Worm (Caenorhabditis elegans): ENCODE results near the gene F56A11.6.

The F56A11.6 gene

DNA sequence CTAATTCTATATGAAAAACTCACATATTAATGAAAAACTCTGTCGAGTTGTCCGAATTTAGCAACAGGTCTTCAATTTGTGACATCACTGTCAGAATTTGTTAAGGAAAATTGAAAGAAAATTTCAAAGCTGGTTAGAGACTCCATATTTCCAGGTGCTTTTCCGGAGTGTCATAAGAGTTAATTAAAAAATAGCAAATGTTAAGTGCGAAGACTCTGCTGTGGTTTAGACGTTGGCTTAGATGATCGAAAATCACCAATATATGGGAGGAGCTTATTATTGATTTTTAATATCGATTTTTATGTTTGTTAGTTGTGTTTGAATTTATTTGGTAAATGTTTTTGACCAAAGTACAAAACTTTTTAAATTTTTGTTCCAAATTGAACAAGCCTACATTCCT is 5.7 kb upstream of the F56A11.6 start, which contains the start of gene C18H7.12:
Gene C18H7.12, minus strand, starts transcription at position 101 of the 400 bp plus-strand sequence.
- TF ChIP-seq cog-1 (tag; optimal IDR thresholded peaks at IDR 0.05): no peak
- TF ChIP-seq ztf-23 (GFP tag; IDR thresholded peaks at IDR 0.05): no peak
- no peak for TF ChIP-seq T22C8.4 (GFP tag; IDR thresholded peaks at IDR 0.05)
- TF ChIP-seq klf-2 (GFP tag; conservative IDR thresholded peaks at IDR 0.05): no peak
- no peak for TF ChIP-seq tab-1 (GFP tag; IDR thresholded peaks at IDR 0.05)
- TF ChIP-seq ztf-29 (GFP tag; IDR thresholded peaks at IDR 0.05): no peak
- no peak for TF ChIP-seq flt-1 (GFP tag; IDR thresholded peaks at IDR 0.05)
- no peak for TF ChIP-seq med-1 (GFP tag; optimal IDR thresholded peaks at IDR 0.05; ENCODE audit: insufficient read depth)
- no peak for TF ChIP-seq ref-1 (GFP tag; conservative IDR thresholded peaks at IDR 0.05)

DNA sequence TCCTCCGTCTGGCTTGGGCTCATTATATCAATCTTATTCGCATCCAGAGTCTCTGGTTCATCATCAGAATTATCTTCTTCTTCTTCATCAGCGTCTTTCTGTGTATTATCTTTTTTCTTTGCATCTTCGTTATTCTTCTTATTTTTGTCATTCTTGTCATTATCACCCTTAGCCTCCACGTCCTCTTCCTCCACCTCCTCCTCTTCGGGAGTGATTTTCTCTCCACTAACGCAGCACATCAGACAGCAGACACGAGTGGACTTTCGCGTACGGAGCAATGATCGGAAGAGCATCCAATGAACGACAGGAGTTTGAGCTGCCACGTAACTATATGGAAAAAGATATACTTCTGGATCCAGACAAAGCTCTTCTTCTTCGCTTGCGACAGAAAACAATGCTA is 2.0 kb upstream of the F56A11.6 start:
- no peak for TF ChIP-seq med-1 (GFP tag; optimal IDR thresholded peaks at IDR 0.05; ENCODE audit: insufficient read depth)
- TF ChIP-seq ztf-23 (GFP tag; IDR thresholded peaks at IDR 0.05): no peak
- no peak for TF ChIP-seq ref-1 (GFP tag; conservative IDR thresholded peaks at IDR 0.05)
- TF ChIP-seq T22C8.4 (GFP tag; IDR thresholded peaks at IDR 0.05): no peak
- no peak for TF ChIP-seq ztf-29 (GFP tag; IDR thresholded peaks at IDR 0.05)
- no peak for TF ChIP-seq cog-1 (tag; optimal IDR thresholded peaks at IDR 0.05)
- TF ChIP-seq flt-1 (GFP tag; IDR thresholded peaks at IDR 0.05): no peak

DNA sequence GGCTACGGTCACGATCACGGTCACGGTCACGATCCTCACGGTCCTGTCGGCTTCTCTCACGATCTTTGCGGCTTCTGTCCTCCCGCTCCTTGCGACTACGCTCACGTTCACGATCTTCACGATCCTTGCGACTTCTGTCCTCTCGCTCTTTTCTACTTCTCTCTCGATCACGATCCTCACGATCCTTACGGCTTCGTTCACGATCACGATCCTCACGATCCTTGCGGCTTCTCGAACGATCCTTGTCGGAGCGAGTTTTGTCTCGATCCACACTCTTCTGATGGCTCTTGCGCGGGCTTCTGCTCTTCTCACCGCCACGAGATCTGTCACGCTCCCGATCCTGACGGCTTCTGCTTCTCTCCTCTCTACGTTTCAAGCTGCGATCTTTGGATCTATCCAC is 1.5 kb downstream of the F56A11.6 start:
- TF ChIP-seq cog-1 (tag; optimal IDR thresholded peaks at IDR 0.05): no peak
- TF ChIP-seq ztf-29 (GFP tag; IDR thresholded peaks at IDR 0.05): no peak
- TF ChIP-seq ztf-23 (GFP tag; IDR thresholded peaks at IDR 0.05): no peak
- TF ChIP-seq ref-1 (GFP tag; conservative IDR thresholded peaks at IDR 0.05): no peak
- TF ChIP-seq med-1 (GFP tag; optimal IDR thresholded peaks at IDR 0.05; ENCODE audit: insufficient read depth): no peak
- TF ChIP-seq T22C8.4 (GFP tag; IDR thresholded peaks at IDR 0.05): no peak
- TF ChIP-seq flt-1 (GFP tag; IDR thresholded peaks at IDR 0.05): no peak
- no peak for TF ChIP-seq klf-2 (GFP tag; conservative IDR thresholded peaks at IDR 0.05)
- TF ChIP-seq tab-1 (GFP tag; IDR thresholded peaks at IDR 0.05): no peak

DNA sequence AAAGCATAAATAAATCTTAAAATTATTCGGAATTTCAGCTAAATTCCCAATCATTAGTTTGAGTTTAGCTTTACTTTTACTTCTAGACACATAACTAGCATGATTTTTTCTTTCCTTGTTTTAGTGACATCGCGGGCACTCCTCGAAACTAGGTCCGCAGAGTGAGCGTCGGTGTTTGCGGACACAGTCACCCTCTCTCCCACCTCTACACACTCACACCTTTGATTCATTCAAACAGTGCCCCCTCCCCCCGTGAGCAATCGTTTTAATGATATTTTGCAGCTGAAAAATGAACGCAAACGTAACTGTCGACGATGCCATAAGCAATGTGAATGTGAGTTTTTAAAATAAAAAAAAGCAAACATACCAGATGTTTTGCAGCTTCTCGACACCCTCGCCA is 9.5 kb downstream of the F56A11.6 start, which contains the start of gene gex-2:
Gene gex-2, plus strand, starts transcription at position 283 of the 400 bp plus-strand sequence.
- TF ChIP-seq ztf-29 (GFP tag; IDR thresholded peaks at IDR 0.05) (no peak), ztf-23 (GFP tag; IDR thresholded peaks at IDR 0.05) (no peak), tab-1 (GFP tag; IDR thresholded peaks at IDR 0.05) (0 out of 2 replicates have a peak, but pooled peaks have one; percentile 29)

DNA sequence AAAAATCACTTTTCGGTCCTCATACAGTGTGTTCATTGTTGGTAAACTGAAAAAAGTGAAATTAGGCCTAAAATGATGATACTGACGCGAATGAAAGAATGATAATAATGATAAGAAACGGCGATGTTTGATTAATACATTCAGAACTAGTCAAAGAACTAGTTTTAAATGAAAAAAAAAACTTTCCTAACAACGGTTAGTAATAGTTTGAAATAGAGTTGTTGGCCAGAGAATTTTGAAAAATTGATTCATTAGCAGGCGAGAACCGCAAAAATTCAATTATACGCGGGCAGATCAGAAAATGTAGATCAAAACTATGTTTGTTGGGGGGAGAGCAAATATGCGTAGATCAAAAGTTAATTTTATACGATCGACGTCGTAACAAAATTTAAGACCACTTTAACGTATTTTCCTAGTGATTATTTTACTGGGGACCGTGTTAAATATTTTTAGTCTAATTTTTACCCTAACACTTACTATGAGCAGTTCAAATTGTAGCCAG is 11.2 kb downstream of the F56A11.6 start, which contains the start of gene F56A11.5:
Gene F56A11.5, minus strand, starts transcription at position 51 of the 502 bp plus-strand sequence.
- TF ChIP-seq ztf-29 (GFP tag; IDR thresholded peaks at IDR 0.05) (no peak), T22C8.4 (GFP tag; IDR thresholded peaks at IDR 0.05) (no peak)

DNA sequence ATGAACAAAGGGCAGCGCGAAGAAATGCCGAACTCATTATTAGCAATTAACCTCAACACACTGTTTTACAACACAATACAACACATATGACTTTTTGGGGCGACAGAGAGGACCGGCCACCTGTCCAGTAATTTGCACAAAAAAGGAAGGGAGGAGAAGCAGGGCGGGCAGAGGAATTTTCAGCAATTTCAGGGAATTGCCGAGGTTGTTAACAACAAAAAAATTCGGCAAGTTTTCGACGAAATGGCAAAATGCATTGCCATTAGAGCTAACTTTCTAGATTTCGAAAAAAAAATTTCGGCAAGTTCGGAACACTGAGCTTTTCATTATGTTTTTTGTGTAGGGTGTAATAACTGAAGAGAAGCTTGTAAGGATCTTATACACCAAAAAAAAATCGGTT is 18.0 kb downstream of the F56A11.6 start:
- no peak for TF ChIP-seq ztf-23 (GFP tag; IDR thresholded peaks at IDR 0.05)

DNA sequence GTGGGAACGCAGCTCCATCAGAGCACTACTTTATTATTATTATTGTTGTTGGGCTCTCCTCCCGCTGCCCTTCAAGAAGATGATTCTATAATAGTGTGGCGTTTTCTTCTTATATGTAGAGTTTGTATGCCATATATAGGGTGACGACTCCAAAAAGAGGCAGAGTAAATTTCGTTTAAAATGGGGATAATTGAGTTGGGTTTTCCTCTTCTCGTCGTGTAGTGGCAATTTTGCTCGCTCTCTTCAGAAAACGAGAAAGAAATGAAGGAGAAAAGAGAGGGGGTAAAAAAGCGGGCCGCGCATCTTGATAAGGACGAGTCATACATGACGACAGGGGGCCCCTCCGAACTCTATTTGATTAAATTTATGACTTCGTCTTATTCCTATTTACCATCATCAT is 18.6 kb downstream of the F56A11.6 start:
- TF ChIP-seq ztf-29 (GFP tag; IDR thresholded peaks at IDR 0.05) (no peak), klf-2 (GFP tag; conservative IDR thresholded peaks at IDR 0.05) (no peak), med-1 (GFP tag; optimal IDR thresholded peaks at IDR 0.05; ENCODE audit: insufficient read depth) (no peak), ref-1 (GFP tag; conservative IDR thresholded peaks at IDR 0.05) (no peak), flt-1 (GFP tag; IDR thresholded peaks at IDR 0.05) (no peak), ztf-23 (GFP tag; IDR thresholded peaks at IDR 0.05) (no peak), T22C8.4 (GFP tag; IDR thresholded peaks at IDR 0.05) (no peak)

DNA sequence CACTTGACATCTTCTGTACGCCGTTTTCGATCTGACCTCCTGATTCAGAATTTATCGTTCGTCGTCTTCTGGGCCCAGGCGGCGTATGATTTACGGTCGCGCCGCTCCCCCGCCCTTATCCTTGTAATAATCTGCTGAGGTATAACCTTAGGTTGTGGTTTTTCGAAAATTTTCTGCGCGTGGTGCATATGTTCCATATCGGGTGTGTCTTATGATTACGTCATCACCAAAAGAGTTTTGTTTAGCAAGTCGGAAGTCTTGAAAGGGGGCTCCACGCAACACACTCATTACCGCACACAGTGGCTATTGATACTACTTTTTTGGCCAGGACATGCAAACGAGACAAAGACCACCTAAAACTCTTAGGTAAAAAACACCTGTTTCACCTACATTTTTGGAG is 21.2 kb downstream of the F56A11.6 start:
- TF ChIP-seq ref-1 (GFP tag; conservative IDR thresholded peaks at IDR 0.05) (no peak), ztf-23 (GFP tag; IDR thresholded peaks at IDR 0.05) (no peak), klf-2 (GFP tag; conservative IDR thresholded peaks at IDR 0.05) (no peak), tab-1 (GFP tag; IDR thresholded peaks at IDR 0.05) (no peak), med-1 (GFP tag; optimal IDR thresholded peaks at IDR 0.05; ENCODE audit: insufficient read depth) (no peak), T22C8.4 (GFP tag; IDR thresholded peaks at IDR 0.05) (no peak), flt-1 (GFP tag; IDR thresholded peaks at IDR 0.05) (no peak), ztf-29 (GFP tag; IDR thresholded peaks at IDR 0.05) (no peak), cog-1 (tag; optimal IDR thresholded peaks at IDR 0.05) (no peak)

DNA sequence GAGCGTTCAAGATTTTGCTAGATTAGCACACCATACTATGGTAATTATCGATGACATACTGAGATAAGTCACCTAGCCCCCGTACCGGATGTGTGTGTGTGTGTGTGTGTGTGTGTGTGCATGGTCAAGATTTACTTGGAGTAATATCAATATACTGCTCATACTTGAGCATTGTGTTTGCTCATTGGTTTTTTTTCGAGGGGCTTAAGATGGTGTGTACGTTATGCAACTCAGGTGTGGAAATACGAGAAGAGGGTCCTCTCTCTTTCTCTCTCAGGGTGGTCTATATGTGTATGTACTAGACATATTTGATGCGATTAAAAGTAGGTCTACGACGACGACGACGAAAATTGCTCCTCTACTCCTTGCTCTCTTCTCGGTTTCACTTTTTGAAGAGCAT is 21.7 kb downstream of the F56A11.6 start:
- TF ChIP-seq flt-1 (GFP tag; IDR thresholded peaks at IDR 0.05): no peak
- TF ChIP-seq ztf-23 (GFP tag; IDR thresholded peaks at IDR 0.05): no peak
- TF ChIP-seq ref-1 (GFP tag; conservative IDR thresholded peaks at IDR 0.05): no peak
- TF ChIP-seq med-1 (GFP tag; optimal IDR thresholded peaks at IDR 0.05; ENCODE audit: insufficient read depth): no peak
- no peak for TF ChIP-seq T22C8.4 (GFP tag; IDR thresholded peaks at IDR 0.05)
- no peak for TF ChIP-seq cog-1 (tag; optimal IDR thresholded peaks at IDR 0.05)
- no peak for TF ChIP-seq klf-2 (GFP tag; conservative IDR thresholded peaks at IDR 0.05)
- no peak for TF ChIP-seq tab-1 (GFP tag; IDR thresholded peaks at IDR 0.05)
- no peak for TF ChIP-seq ztf-29 (GFP tag; IDR thresholded peaks at IDR 0.05)

DNA sequence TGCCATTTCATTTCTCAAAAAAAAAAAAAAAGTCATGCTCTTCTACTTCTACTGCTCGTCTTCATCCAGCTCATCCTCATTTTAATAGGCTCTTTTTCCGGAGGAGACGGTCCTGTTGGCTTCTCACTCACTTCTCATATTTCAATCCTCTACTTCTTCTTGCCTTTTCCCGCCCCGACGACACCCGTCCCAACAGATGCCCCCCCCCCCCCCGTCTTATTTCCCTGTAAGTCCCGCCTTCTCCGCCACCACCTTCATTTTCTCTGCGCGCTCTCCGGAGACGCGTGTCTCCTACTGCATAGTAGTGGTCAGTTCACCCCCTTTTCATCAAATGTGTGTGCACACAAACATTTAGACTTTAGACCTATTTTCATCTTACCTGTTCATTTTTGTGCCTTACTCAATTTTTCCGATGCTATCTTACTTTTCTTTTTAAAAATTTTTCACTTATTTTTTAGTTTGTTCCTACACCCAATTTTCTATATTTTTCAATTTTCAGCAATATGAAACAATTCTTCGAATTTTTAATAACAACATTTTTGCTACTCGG is 23.2 kb downstream of the F56A11.6 start, which contains the start of gene efn-4:
Gene efn-4, plus strand, starts transcription at position 500 of the 550 bp plus-strand sequence.
- 0 out of 2 replicates have a peak, but pooled peaks have one; percentile 8 for TF ChIP-seq ztf-23 (GFP tag; IDR thresholded peaks at IDR 0.05)
- TF ChIP-seq flt-1 (GFP tag; IDR thresholded peaks at IDR 0.05): no peak
- TF ChIP-seq med-1 (GFP tag; optimal IDR thresholded peaks at IDR 0.05; ENCODE audit: insufficient read depth): no peak
- no peak for TF ChIP-seq ref-1 (GFP tag; conservative IDR thresholded peaks at IDR 0.05)
- no peak for TF ChIP-seq tab-1 (GFP tag; IDR thresholded peaks at IDR 0.05)

Data from whole organism, midembryonic.